Worm (Caenorhabditis elegans) whole organism, mixed stage, embryonic: ENCODE data around the gene scp-1.

Source experiments
- M03D4.4 ChIP-seq: sonication (generic microtip); optimal IDR thresholded peaks from 2 replicates; lab custom pipeline; 2017; ENCODE audit warnings: mild to moderate bottlenecking, missing genetic modification characterization, missing compliant biosample characterization
- bed-3 ChIP-seq: fragments of 200-800 bp; sonication (Bioruptor generic); optimal IDR thresholded peaks from 3 replicates; lab custom pipeline; 2018; ENCODE audit warnings: mild to moderate bottlenecking, missing genetic modification characterization, moderate library complexity, missing compliant biosample characterization
- blmp-1 ChIP-seq: fragments of 150-350 bp; optimal IDR thresholded peaks from 2 replicates; lab custom pipeline; 2014; ENCODE audit warnings: missing biosample characterization, missing genetic modification characterization
- ceh-39 ChIP-seq: fragments of 150-350 bp; optimal IDR thresholded peaks from 2 replicates; lab custom pipeline; 2014; ENCODE audit warnings: missing biosample characterization, missing genetic modification characterization
- ceh-43 ChIP-seq: fragments of 200-800 bp; sonication (Bioruptor generic); optimal IDR thresholded peaks from 2 replicates; lab custom pipeline; 2018; ENCODE audit warnings: mild to moderate bottlenecking, missing genetic modification characterization, moderate library complexity, missing compliant biosample characterization
- ceh-83 ChIP-seq: fragments of 200-800 bp; sonication (Bioruptor generic); optimal IDR thresholded peaks from 2 replicates; lab custom pipeline; 2018; ENCODE audit warnings: mild to moderate bottlenecking, missing genetic modification characterization, missing compliant biosample characterization
- ces-1 ChIP-seq: fragments of 150-350 bp; optimal IDR thresholded peaks from 2 replicates; lab custom pipeline; 2014; ENCODE audit warnings: missing biosample characterization, missing genetic modification reagents, missing genetic modification characterization
- cnd-1 ChIP-seq: fragments of 200-800 bp; sonication (Bioruptor generic); optimal IDR thresholded peaks from 2 replicates; lab custom pipeline; 2018; ENCODE audit warnings: mild to moderate bottlenecking, missing genetic modification characterization, missing compliant biosample characterization
- drap-1 ChIP-seq: fragments of 200-800 bp; sonication (Bioruptor generic); optimal IDR thresholded peaks from 3 replicates; lab custom pipeline; 2018; ENCODE audit warnings: mild to moderate bottlenecking, missing genetic modification characterization, missing compliant biosample characterization
- elt-1 ChIP-seq: sonication (generic microtip); optimal IDR thresholded peaks from 2 replicates; lab custom pipeline; 2017; ENCODE audit warnings: missing genetic modification characterization, mild to moderate bottlenecking, missing compliant biosample characterization, antibody characterized with exemption, moderate library complexity, borderline replicate concordance; ENCODE audit not compliant: insufficient read depth
- elt-3 ChIP-seq: fragments of 150-350 bp; optimal IDR thresholded peaks from 2 replicates; lab custom pipeline; 2014; ENCODE audit warnings: missing biosample characterization, missing genetic modification characterization
- flh-1 ChIP-seq: fragments of 200-800 bp; sonication (Bioruptor generic); optimal IDR thresholded peaks from 2 replicates; lab custom pipeline; 2018; ENCODE audit warnings: mild to moderate bottlenecking, missing genetic modification characterization, moderate library complexity, missing compliant biosample characterization
- ham-2 ChIP-seq: fragments of 200-800 bp; sonication (Bioruptor generic); optimal IDR thresholded peaks from 2 replicates; lab custom pipeline; 2018; ENCODE audit warnings: mild to moderate bottlenecking, missing genetic modification characterization, missing compliant biosample characterization
- hlh-1 ChIP-seq: fragments of 150-350 bp; optimal IDR thresholded peaks from 2 replicates; lab custom pipeline; 2014; ENCODE audit warnings: missing biosample characterization, missing genetic modification reagents, missing genetic modification characterization
- lin-13 ChIP-seq: fragments of 150-350 bp; optimal IDR thresholded peaks from 2 replicates; lab custom pipeline; 2014; ENCODE audit warnings: missing biosample characterization, missing genetic modification characterization
- lin-32 ChIP-seq: fragments of 200-800 bp; sonication (Bioruptor generic); optimal IDR thresholded peaks from 2 replicates; lab custom pipeline; 2018; ENCODE audit warnings: mild to moderate bottlenecking, missing genetic modification characterization, missing compliant biosample characterization
- lsy-2 ChIP-seq: fragments of 150-350 bp; optimal IDR thresholded peaks from 2 replicates; lab custom pipeline; 2014; ENCODE audit warnings: missing biosample characterization, missing genetic modification characterization
- mab-5 ChIP-seq: fragments of 150-350 bp; optimal IDR thresholded peaks from 2 replicates; lab custom pipeline; 2014; ENCODE audit warnings: missing biosample characterization, missing genetic modification characterization
- mep-1 ChIP-seq: fragments of 150-350 bp; optimal IDR thresholded peaks from 2 replicates; lab custom pipeline; 2017; ENCODE audit warnings: missing biosample characterization, missing genetic modification reagents, missing genetic modification characterization, inconsistent platforms
- mls-2 ChIP-seq: sonication (generic microtip); optimal IDR thresholded peaks from 2 replicates; lab custom pipeline; 2016; ENCODE audit warnings: mild to moderate bottlenecking, missing genetic modification characterization, moderate library complexity, missing compliant biosample characterization
- nhr-12 ChIP-seq: fragments of 150-350 bp; optimal IDR thresholded peaks from 2 replicates; lab custom pipeline; 2014; ENCODE audit warnings: missing biosample characterization, missing genetic modification characterization
- nhr-2 ChIP-seq: fragments of 150-350 bp; optimal IDR thresholded peaks from 2 replicates; lab custom pipeline; 2014; ENCODE audit warnings: missing biosample characterization, missing genetic modification characterization
- nhr-237 ChIP-seq: fragments of 150-350 bp; optimal IDR thresholded peaks from 2 replicates; lab custom pipeline; 2014; ENCODE audit warnings: missing biosample characterization, missing genetic modification characterization
- nhr-28 ChIP-seq: fragments of 150-350 bp; optimal IDR thresholded peaks from 2 replicates; lab custom pipeline; 2014; ENCODE audit warnings: missing biosample characterization, missing genetic modification characterization
- nhr-76 ChIP-seq: sonication (generic microtip); optimal IDR thresholded peaks from 2 replicates; lab custom pipeline; 2017; ENCODE audit warnings: missing biosample characterization, missing genetic modification characterization
- pha-4 ChIP-seq: fragments of 150-350 bp; optimal IDR thresholded peaks from 2 replicates; lab custom pipeline; 2018; ENCODE audit warnings: missing biosample characterization, missing genetic modification reagents, missing genetic modification characterization
- sem-2 ChIP-seq: fragments of 200-800 bp; sonication (Bioruptor generic); optimal IDR thresholded peaks from 2 replicates; lab custom pipeline; 2018; ENCODE audit warnings: mild to moderate bottlenecking, missing genetic modification characterization, missing compliant biosample characterization
- snpc-4 ChIP-seq: fragments of 150-350 bp; optimal IDR thresholded peaks from 2 replicates; lab custom pipeline; 2014; ENCODE audit warnings: missing biosample characterization, missing genetic modification characterization
- sptf-1 ChIP-seq: sonication (generic microtip); optimal IDR thresholded peaks from 2 replicates; lab custom pipeline; 2017; ENCODE audit warnings: mild to moderate bottlenecking, missing genetic modification characterization, moderate library complexity, missing compliant biosample characterization
- tbx-8 ChIP-seq: fragments of 200-800 bp; sonication (Bioruptor generic); optimal IDR thresholded peaks from 2 replicates; lab custom pipeline; 2018; ENCODE audit warnings: mild to moderate bottlenecking, missing genetic modification characterization, moderate library complexity, missing compliant biosample characterization
- unc-120 ChIP-seq: sonication (generic microtip); optimal IDR thresholded peaks from 2 replicates; lab custom pipeline; 2017; ENCODE audit warnings: missing genetic modification characterization, missing compliant biosample characterization; ENCODE audit not compliant: poor library complexity, severe bottlenecking
- unc-39 ChIP-seq: fragments of 150-350 bp; optimal IDR thresholded peaks from 2 replicates; lab custom pipeline; 2014; ENCODE audit warnings: missing biosample characterization, missing genetic modification characterization
- unc-62 ChIP-seq: fragments of 150-350 bp; optimal IDR thresholded peaks from 2 replicates; lab custom pipeline; 2014; ENCODE audit warnings: missing biosample characterization, missing genetic modification reagents, missing genetic modification characterization
- zip-8 ChIP-seq: fragments of 150-350 bp; optimal IDR thresholded peaks from 2 replicates; lab custom pipeline; 2014; ENCODE audit warnings: missing biosample characterization, missing genetic modification characterization
- ztf-11 ChIP-seq: fragments of 150-350 bp; optimal IDR thresholded peaks from 2 replicates; lab custom pipeline; 2014; ENCODE audit warnings: missing biosample characterization, missing genetic modification characterization

The scp-1 gene

DNA sequence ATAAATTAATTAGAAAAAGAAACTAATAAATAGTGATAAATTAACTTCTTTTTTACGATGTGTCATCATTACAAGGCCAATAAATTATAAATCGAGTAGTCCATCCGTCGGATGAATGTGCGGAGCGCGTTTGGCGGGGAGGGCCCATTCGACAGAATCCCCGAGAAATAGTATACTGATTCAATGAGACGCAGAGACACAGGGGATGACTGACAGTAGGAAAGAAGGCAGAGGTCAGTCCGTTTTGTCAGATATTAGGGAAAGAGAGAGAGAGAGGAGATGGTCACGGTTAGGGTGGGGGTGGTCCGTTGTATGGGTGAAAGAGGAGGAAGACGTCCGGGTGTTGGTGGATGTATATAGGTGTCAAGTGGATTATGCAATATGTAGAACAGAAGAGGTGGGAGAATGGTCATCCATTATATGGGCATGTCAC lies 25.2 kb upstream of the scp-1 start:
- no peak for TF ChIP-seq nhr-76 (tag; lab: Kevin White, UChicago)
- no peak for TF ChIP-seq flh-1 (GFP tag; lab: Kevin White, UChicago)
- peak; percentile 67 for TF ChIP-seq hlh-1 (tag; lab: Kevin White, UChicago)
- peak; percentile 96 for TF ChIP-seq nhr-2
- peak; percentile 69 for TF ChIP-seq cnd-1 (tag; lab: Kevin White, UChicago)
- peak; percentile 26 for TF ChIP-seq ceh-43 (GFP tag; lab: Kevin White, UChicago)
- TF ChIP-seq mls-2 = peak; percentile 9
- TF ChIP-seq blmp-1 (tag; lab: Kevin White, UChicago) = no peak
- no peak for TF ChIP-seq snpc-4 (tag; lab: Kevin White, UChicago)
- TF ChIP-seq ceh-83 (GFP tag; lab: Kevin White, UChicago) = no peak
- TF ChIP-seq pha-4 (tag; lab: Kevin White, UChicago) = no peak
- TF ChIP-seq ceh-39 = peak; percentile 11
- no peak for TF ChIP-seq bed-3
- TF ChIP-seq unc-39 = no peak
- peak; percentile 50 for TF ChIP-seq M03D4.4 (tag; lab: Kevin White, UChicago)
- peak; percentile 69 for TF ChIP-seq sptf-1 (tag; lab: Kevin White, UChicago)
- no peak for TF ChIP-seq elt-3 (tag; lab: Kevin White, UChicago)
- TF ChIP-seq lin-32 (GFP tag; lab: Kevin White, UChicago) = no peak
- no peak for TF ChIP-seq mep-1 (tag; lab: Kevin White, UChicago)
- peak; percentile 50 for TF ChIP-seq tbx-8
- TF ChIP-seq ces-1 (GFP tag; lab: Kevin White, UChicago) = peak; percentile 33
- no peak for TF ChIP-seq nhr-12
- no peak for TF ChIP-seq nhr-28 (tag; lab: Kevin White, UChicago)
- peak; percentile 2 for TF ChIP-seq zip-8 (tag; lab: Kevin White, UChicago)
- TF ChIP-seq ztf-11 (tag; lab: Kevin White, UChicago) = peak; percentile 61
- peak; percentile 26 for TF ChIP-seq unc-120 (tag; lab: Kevin White, UChicago)
- TF ChIP-seq lsy-2 = no peak
- TF ChIP-seq lin-13 (tag; lab: Kevin White, UChicago) = peak; percentile 39
- no peak for TF ChIP-seq ham-2 (GFP tag; lab: Kevin White, UChicago)
- TF ChIP-seq elt-1 (tag; lab: Kevin White, UChicago) = no peak
- TF ChIP-seq nhr-237 (tag; lab: Kevin White, UChicago) = no peak
- no peak for TF ChIP-seq drap-1
- peak; percentile 20 for TF ChIP-seq sem-2
- peak; percentile 98 for TF ChIP-seq unc-62
- TF ChIP-seq mab-5 = peak; percentile 57

DNA sequence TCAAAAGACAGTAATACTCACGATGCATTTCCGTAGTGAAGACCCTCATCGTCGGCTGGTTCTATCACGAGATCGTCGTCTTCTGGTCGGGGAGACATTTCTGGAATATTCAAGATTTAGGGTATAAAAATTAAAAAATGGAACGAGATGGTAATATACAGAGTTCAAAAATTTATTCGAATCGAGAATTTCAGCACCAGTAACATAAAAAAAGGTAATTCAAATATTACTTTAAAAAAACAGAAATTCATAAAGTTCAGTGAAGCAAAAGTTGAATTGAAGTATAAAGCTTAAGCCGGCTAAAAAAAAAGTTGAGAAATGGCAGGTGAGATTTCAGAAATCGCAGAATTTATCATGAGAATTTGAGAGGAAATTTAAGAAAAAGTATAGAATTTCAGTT lies 23.6 kb upstream of the scp-1 start, which contains the start of gene cam-1:
TSS of gene cam-1 (minus strand) at position 101 of the 400 bp plus-strand sequence.
- TF ChIP-seq lin-32 (GFP tag; lab: Kevin White, UChicago) (no peak), bed-3 (no peak), elt-1 (tag; lab: Kevin White, UChicago) (no peak), blmp-1 (tag; lab: Kevin White, UChicago) (no peak)
- TF ChIP-seq, all 35 proteins: peak for 0

DNA sequence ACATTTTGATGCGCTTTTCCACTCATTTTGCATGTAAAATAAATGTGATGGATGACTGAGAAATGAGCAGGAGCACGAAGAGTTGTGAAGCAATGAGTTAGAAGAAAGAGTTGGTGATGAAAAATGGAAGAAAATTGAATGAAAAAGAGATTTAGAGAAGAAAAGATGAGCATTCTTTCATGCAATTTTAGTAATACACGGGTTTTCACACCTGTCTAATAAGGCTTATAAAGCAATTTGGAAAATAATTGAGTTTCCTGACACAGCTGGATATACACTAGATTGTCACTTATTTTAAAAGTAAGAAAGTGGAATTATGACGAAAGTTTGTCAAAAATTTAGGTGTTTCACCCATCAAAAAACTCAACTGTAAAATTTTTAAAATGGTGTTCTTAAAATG lies 23.0 kb upstream of the scp-1 start:
- TF ChIP-seq ces-1 (GFP tag; lab: Kevin White, UChicago) = peak; percentile 90
- no peak for TF ChIP-seq bed-3

DNA sequence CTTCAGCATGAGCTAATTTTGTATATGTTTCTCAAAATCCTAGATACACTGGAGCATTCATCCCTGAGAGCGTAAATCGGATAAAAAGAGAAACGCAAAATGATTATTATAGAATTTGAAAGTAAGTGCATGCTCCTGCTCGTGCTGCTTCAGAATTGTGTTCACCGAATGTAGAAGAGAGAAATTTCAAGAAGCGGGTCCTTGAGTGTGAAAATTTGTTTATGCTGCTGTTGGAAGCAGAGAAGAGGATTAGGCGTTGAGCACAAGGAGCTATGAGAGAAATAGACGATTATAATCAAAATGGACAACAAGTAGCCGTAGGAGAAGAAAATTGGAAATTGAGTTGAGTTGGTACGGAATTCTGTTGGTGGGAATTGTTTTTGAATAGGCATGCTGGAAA lies 22.1 kb upstream of the scp-1 start:
- TF ChIP-seq unc-62 = peak; percentile 25
- TF ChIP-seq elt-1 (tag; lab: Kevin White, UChicago) = no peak
- TF ChIP-seq snpc-4 (tag; lab: Kevin White, UChicago) = no peak
- peak; percentile 98 for TF ChIP-seq ces-1 (GFP tag; lab: Kevin White, UChicago)
- TF ChIP-seq, all 35 proteins: peak for 2
